Worm (Caenorhabditis elegans) whole organism, L3 larva: ENCODE results near the gene ZK783.7.

Experiments
- ceh-16 ChIP-seq: sonication (generic microtip); optimal IDR thresholded peaks from 2 replicates; lab custom pipeline; 2017; ENCODE audit warnings: missing biosample characterization, missing genetic modification characterization
- ceh-28 ChIP-seq: fragments of 150-350 bp; optimal IDR thresholded peaks from 2 replicates; lab custom pipeline; 2014; ENCODE audit warnings: missing biosample characterization, missing genetic modification reagents, missing genetic modification characterization
- ceh-9 ChIP-seq: sonication (generic microtip); optimal IDR thresholded peaks from 2 replicates; lab custom pipeline; 2018; ENCODE audit warnings: missing biosample characterization, missing genetic modification characterization
- daf-12 ChIP-seq: fragments of 150-350 bp; optimal IDR thresholded peaks from 2 replicates; lab custom pipeline; 2014; ENCODE audit warnings: missing biosample characterization, missing genetic modification reagents, missing genetic modification characterization
- egl-27 ChIP-seq: sonication (generic microtip); optimal IDR thresholded peaks from 4 replicates; lab custom pipeline; 2017; ENCODE audit warnings: missing biosample characterization, missing genetic modification reagents, missing genetic modification characterization
- egl-5 ChIP-seq: fragments of 150-350 bp; optimal IDR thresholded peaks from 2 replicates; lab custom pipeline; 2017; ENCODE audit warnings: missing biosample characterization, missing genetic modification reagents, missing genetic modification characterization, inconsistent platforms
- elt-2 ChIP-seq: sonication (generic microtip); optimal IDR thresholded peaks from 2 replicates; lab custom pipeline; 2016; ENCODE audit warnings: missing genetic modification reagents, mild to moderate bottlenecking, missing genetic modification characterization, missing compliant biosample characterization
- elt-3 ChIP-seq, 3 experiments: fragments of 150-350 bp in 1 of 3; sonication (generic microtip) in 2 of 3; optimal IDR thresholded peaks; 2 replicates in 2 of 3; 4 replicates in 1 of 3; lab custom pipeline; 2014 to 2017; ENCODE audit warnings: missing biosample characterization in 3 of 3, missing genetic modification characterization in 3 of 3
- eor-1 ChIP-seq, 2 experiments: fragments of 150-350 bp; optimal IDR thresholded peaks; 2 replicates each; lab custom pipeline; 2014 to 2018; ENCODE audit warnings: missing biosample characterization in 2 of 2, missing genetic modification characterization in 2 of 2
- lin-15B ChIP-seq: fragments of 150-350 bp; optimal IDR thresholded peaks from 2 replicates; lab custom pipeline; 2014; ENCODE audit warnings: missing biosample characterization, missing genetic modification characterization
- lsy-12 ChIP-seq: sonication (generic microtip); optimal IDR thresholded peaks from 2 replicates; lab custom pipeline; 2016; ENCODE audit warnings: mild to moderate bottlenecking, missing genetic modification characterization, missing compliant biosample characterization
- mdl-1 ChIP-seq: fragments of 150-350 bp; optimal IDR thresholded peaks from 2 replicates; lab custom pipeline; 2014; ENCODE audit warnings: missing biosample characterization, missing genetic modification characterization
- mml-1 ChIP-seq: fragments of 150-350 bp; sonication (generic microtip); optimal IDR thresholded peaks from 3 replicates; lab custom pipeline; 2014; ENCODE audit warnings: missing biosample characterization, missing genetic modification characterization
- nhr-12 ChIP-seq: fragments of 150-350 bp; optimal IDR thresholded peaks from 2 replicates; lab custom pipeline; 2014; ENCODE audit warnings: missing biosample characterization, missing genetic modification characterization
- nhr-23 ChIP-seq: fragments of 150-350 bp; optimal IDR thresholded peaks from 2 replicates; lab custom pipeline; 2014; ENCODE audit warnings: missing biosample characterization, missing genetic modification reagents, missing genetic modification characterization
- nhr-25 ChIP-seq: sonication (generic microtip); optimal IDR thresholded peaks from 2 replicates; lab custom pipeline; 2017; ENCODE audit warnings: missing biosample characterization, missing genetic modification characterization
- nhr-28 ChIP-seq: fragments of 150-350 bp; optimal IDR thresholded peaks from 2 replicates; lab custom pipeline; 2014; ENCODE audit warnings: missing biosample characterization, missing genetic modification characterization
- nhr-67 ChIP-seq: fragments of 150-350 bp; optimal IDR thresholded peaks from 2 replicates; lab custom pipeline; 2014; ENCODE audit warnings: missing biosample characterization, missing genetic modification characterization
- nhr-76 ChIP-seq: fragments of 150-350 bp; sonication (generic microtip); optimal IDR thresholded peaks from 5 replicates; lab custom pipeline; 2014; ENCODE audit warnings: missing biosample characterization, missing genetic modification characterization
- nhr-77 ChIP-seq: fragments of 150-350 bp; optimal IDR thresholded peaks from 2 replicates; lab custom pipeline; 2014; ENCODE audit warnings: missing biosample characterization, missing genetic modification characterization
- pha-4 ChIP-seq: fragments of 150-350 bp; optimal IDR thresholded peaks from 2 replicates; lab custom pipeline; 2014; ENCODE audit warnings: missing biosample characterization, missing genetic modification reagents, missing genetic modification characterization
- pqm-1 ChIP-seq: fragments of 150-350 bp; optimal IDR thresholded peaks from 2 replicates; lab custom pipeline; 2017; ENCODE audit warnings: missing biosample characterization, missing genetic modification characterization, inconsistent platforms
- sea-2 ChIP-seq: fragments of 150-350 bp; sonication (generic microtip); optimal IDR thresholded peaks from 4 replicates; lab custom pipeline; 2014; ENCODE audit warnings: missing biosample characterization, missing genetic modification reagents, missing genetic modification characterization
- skn-1 ChIP-seq: fragments of 150-350 bp; optimal IDR thresholded peaks from 2 replicates; lab custom pipeline; 2014; ENCODE audit warnings: missing biosample characterization, missing genetic modification characterization
- tbx-2 ChIP-seq: sonication (generic microtip); optimal IDR thresholded peaks from 2 replicates; lab custom pipeline; 2016; ENCODE audit warnings: mild to moderate bottlenecking, missing genetic modification characterization, missing compliant biosample characterization
- unc-39 ChIP-seq: sonication (generic microtip); optimal IDR thresholded peaks from 4 replicates; lab custom pipeline; 2017; ENCODE audit warnings: missing biosample characterization, missing genetic modification characterization
- unc-62 ChIP-seq: fragments of 150-350 bp; sonication (generic microtip); optimal IDR thresholded peaks from 4 replicates; lab custom pipeline; 2014; ENCODE audit warnings: missing biosample characterization, missing genetic modification reagents, missing genetic modification characterization
- zag-1 ChIP-seq: fragments of 150-350 bp; optimal IDR thresholded peaks from 2 replicates; lab custom pipeline; 2014; ENCODE audit warnings: missing biosample characterization, missing genetic modification characterization
- ztf-11 ChIP-seq: fragments of 150-350 bp; optimal IDR thresholded peaks from 2 replicates; lab custom pipeline; 2014; ENCODE audit warnings: missing biosample characterization, missing genetic modification characterization
- ztf-4 ChIP-seq: fragments of 150-350 bp; optimal IDR thresholded peaks from 2 replicates; lab custom pipeline; 2014; ENCODE audit warnings: missing biosample characterization, missing genetic modification characterization

The ZK783.7 gene

DNA sequence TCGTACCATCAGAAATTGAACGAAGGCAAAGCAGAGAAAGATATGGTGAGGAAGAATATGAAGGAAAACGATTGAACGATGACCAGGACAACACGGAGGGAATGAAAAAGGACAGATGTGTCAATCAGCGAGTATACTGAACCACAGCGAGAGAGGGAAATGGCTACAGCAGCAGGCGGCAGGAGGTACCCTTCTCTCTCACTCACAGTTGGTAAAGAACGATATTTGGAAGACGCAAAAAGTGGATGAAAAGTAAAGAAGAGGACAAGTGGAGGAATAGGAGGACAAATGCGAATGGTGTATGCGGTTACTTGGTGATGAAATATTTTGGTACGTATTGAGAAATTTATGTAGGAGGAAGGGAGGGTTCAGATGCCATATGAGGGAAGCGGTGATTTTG, at the start of gene ZK783.7:
Gene ZK783.7 (plus strand): TSS at position 246 of the 400 bp plus-strand sequence.
- TF ChIP-seq ceh-9 (tag; lab: Kevin White, UChicago) = no peak
- no peak for TF ChIP-seq elt-3 (tag; optimal IDR thresholded peaks at IDR 0.05; lab: Kevin White, UChicago)
- TF ChIP-seq nhr-77 (tag; lab: Kevin White, UChicago) = no peak
- TF ChIP-seq pqm-1 = no peak
- TF ChIP-seq nhr-67 (tag; lab: Kevin White, UChicago) = no peak
- no peak for TF ChIP-seq eor-1 (tag; optimal IDR thresholded peaks at IDR 0.05; lab: Kevin White, UChicago)
- no peak for TF ChIP-seq nhr-28 (tag; lab: Kevin White, UChicago)
- TF ChIP-seq nhr-12 (tag; lab: Kevin White, UChicago) = no peak

DNA sequence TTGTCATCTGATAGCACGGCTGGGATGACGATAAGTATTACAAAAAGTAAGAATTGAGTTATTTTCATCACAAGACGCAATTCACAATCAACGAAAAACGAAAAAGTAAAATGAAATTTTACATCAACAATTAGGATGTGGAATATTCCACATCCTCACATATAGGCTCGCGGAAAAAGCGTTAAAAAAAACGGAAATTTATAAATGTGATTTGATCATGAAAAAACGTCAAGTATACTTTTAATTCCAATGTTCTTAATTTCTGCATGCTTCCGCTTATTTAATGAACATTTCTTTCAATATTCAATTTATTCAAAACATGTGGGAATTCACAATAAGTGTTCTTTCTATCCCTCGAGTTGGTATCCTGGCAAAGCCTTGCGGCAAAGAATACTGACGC, 48.3 kb upstream of the ZK783.7 start, which contains the start of gene T04A6.3:
Gene T04A6.3 (minus strand): TSS at position 101 of the 400 bp plus-strand sequence.
- TF ChIP-seq mml-1 (no peak), egl-5 (tag; lab: Kevin White, UChicago) (no peak)

DNA sequence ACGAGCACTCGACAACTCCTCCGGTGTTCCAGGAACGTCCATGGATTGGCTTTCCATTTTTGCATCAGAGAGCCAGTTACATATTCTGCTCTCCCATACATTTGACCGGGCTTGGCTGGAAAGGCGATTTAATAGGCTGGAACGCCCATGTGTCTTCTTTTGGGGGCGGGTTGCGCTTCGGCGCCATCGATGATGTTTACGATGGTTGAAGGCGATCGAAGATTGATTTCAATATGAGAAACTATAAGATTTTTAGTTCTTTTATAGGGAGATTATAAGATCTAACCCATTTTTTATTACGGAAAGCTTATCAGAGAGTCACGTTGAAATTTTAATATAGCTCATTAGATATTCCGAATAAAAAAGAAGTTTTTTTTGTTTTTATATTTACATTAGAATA, 47.4 kb upstream of the ZK783.7 start, which contains the start of gene nsph-4.3:
Gene nsph-4.3 (minus strand): TSS at position 101 of the 400 bp plus-strand sequence.
- TF ChIP-seq ceh-16 (tag; lab: Kevin White, UChicago) (no peak), lsy-12 (tag; lab: Kevin White, UChicago) (no peak), tbx-2 (tag; lab: Kevin White, UChicago) (no peak), nhr-77 (tag; lab: Kevin White, UChicago) (no peak), elt-3 (tag; optimal IDR thresholded peaks at IDR 0.05; lab: Kevin White, UChicago) (no peak), ztf-4 (tag; lab: Kevin White, UChicago) (no peak), unc-39 (tag; lab: Kevin White, UChicago) (no peak), daf-12 (tag; lab: Kevin White, UChicago) (no peak), egl-27 (tag; lab: Kevin White, UChicago) (no peak), unc-62 (GFP tag; lab: Kevin White, UChicago) (no peak), pha-4 (tag; lab: Kevin White, UChicago) (no peak)

DNA sequence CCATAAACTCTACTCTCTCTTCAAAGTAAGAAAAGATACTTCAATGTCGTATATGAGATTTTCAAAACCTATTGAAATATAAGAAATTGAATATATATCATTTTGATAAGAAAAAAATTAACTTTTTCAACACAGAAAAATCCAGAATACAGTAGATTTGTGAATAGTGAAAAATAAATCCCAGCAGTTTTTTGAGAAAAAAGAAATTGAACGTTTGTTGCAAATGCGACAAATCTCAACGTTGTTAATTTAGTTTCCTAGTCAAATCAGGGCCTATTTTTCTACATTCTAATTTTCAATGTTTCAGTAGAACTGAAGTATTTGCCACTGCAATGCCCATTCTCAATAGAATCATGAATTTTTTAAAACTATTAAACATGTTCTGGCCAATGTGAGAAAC, 42.0 kb upstream of the ZK783.7 start, which contains the start of gene T04A6.2:
Gene T04A6.2 (plus strand): TSS at position 301 of the 400 bp plus-strand sequence.
- no peak for TF ChIP-seq zag-1
- no peak for TF ChIP-seq mdl-1 (tag; lab: Kevin White, UChicago)
- no peak for TF ChIP-seq egl-27 (tag; lab: Kevin White, UChicago)
- no peak for TF ChIP-seq lsy-12 (tag; lab: Kevin White, UChicago)
- no peak for TF ChIP-seq nhr-28 (tag; lab: Kevin White, UChicago)
- TF ChIP-seq nhr-25 (tag; lab: Kevin White, UChicago) = no peak
- no peak for TF ChIP-seq ceh-28 (tag; lab: Kevin White, UChicago)
- no peak for TF ChIP-seq elt-2 (tag; lab: Kevin White, UChicago)

DNA sequence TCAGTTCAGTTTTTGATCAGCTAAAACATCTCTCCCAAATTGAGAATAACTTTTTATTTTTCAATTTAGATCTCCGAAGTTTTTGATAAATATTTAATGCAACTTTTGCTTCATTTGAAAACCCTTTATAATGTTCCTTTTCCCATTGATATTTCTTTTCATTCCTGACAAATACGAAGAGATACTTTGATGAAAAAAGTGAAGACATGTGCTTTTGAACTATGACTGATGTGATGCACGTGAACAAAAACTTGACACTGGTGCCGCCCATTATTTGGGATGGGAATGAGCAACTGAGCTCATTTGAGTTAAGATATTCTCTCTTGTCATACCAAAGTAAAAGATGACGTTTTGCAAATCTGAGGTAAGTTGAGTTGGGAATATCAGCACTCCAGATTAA, 40.3 kb upstream of the ZK783.7 start, which contains the start of gene T04A6.1:
Gene T04A6.1 (plus strand): TSS at position 301 of the 400 bp plus-strand sequence.
- TF ChIP-seq ceh-16 (tag; lab: Kevin White, UChicago) = no peak
- no peak for TF ChIP-seq eor-1 (tag; optimal IDR thresholded peaks at IDR 0.05; lab: Kevin White, UChicago)
- no peak for TF ChIP-seq tbx-2 (tag; lab: Kevin White, UChicago)
- no peak for TF ChIP-seq nhr-28 (tag; lab: Kevin White, UChicago)
- TF ChIP-seq skn-1 (tag; lab: Kevin White, UChicago) = no peak
- no peak for TF ChIP-seq sea-2 (GFP tag; lab: Kevin White, UChicago)
- no peak for TF ChIP-seq pha-4 (tag; lab: Kevin White, UChicago)
- no peak for TF ChIP-seq lin-15B (tag; lab: Kevin White, UChicago)
- no peak for TF ChIP-seq lsy-12 (tag; lab: Kevin White, UChicago)
- TF ChIP-seq egl-27 (tag; lab: Kevin White, UChicago) = no peak
- no peak for TF ChIP-seq mdl-1 (tag; lab: Kevin White, UChicago)
- TF ChIP-seq ztf-11 (tag; lab: Kevin White, UChicago) = no peak
- TF ChIP-seq nhr-76 (tag; lab: Kevin White, UChicago) = no peak
- no peak for TF ChIP-seq nhr-23

DNA sequence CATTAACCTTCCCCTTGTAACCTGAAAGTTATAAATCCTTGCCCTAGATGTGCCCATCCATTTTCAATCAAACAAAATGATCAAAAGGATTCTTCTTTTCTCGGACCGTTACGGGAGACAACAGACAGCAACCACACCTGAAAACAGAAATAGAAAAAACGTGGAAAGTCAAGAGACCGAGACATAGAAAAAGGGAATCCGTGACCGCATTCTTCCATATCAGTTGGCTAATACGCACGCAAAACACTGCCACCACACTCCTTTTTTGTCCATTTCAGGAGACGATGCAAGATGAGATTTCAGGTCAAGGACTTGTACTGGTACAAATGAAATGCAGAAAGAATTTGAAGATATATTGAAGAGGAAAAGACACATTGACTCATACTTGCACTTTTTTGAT, 38.2 kb upstream of the ZK783.7 start:
- TF ChIP-seq egl-5 (tag; lab: Kevin White, UChicago) (no peak), nhr-23 (peak; percentile 77)
- TF ChIP-seq, all 47 proteins: peak for 1
